Worm (Caenorhabditis elegans) whole organism, L1 larva: ENCODE measurements around the gene smc-5.

Source experiments
- ceh-88 ChIP-seq: fragments of 200-800 bp; sonication (Bioruptor generic); IDR thresholded peaks from 2 replicates; pipeline ENCODE4 v1.3.6; 2022; ENCODE audit warnings: missing genetic modification characterization, missing compliant biosample characterization
- ces-1 ChIP-seq: fragments of 150-350 bp; optimal IDR thresholded peaks from 2 replicates; lab custom pipeline; 2014; ENCODE audit warnings: missing biosample characterization, missing genetic modification reagents, missing genetic modification characterization
- fos-1 ChIP-seq: fragments of 150-350 bp; optimal IDR thresholded peaks from 2 replicates; lab custom pipeline; 2014; ENCODE audit warnings: missing biosample characterization, missing genetic modification characterization
- irx-1 ChIP-seq: sonication (generic microtip); optimal IDR thresholded peaks from 2 replicates; lab custom pipeline; 2016; ENCODE audit warnings: missing genetic modification characterization, missing compliant biosample characterization
- jun-1 ChIP-seq: fragments of 150-350 bp; optimal IDR thresholded peaks from 2 replicates; lab custom pipeline; 2014; ENCODE audit warnings: missing biosample characterization, missing genetic modification reagents, missing genetic modification characterization
- lsy-2 ChIP-seq, 2 experiments: fragments of 150-350 bp; optimal IDR thresholded peaks; 2 replicates each; lab custom pipeline; 2014; ENCODE audit warnings: missing biosample characterization in 2 of 2, missing genetic modification characterization in 2 of 2
- nhr-28 ChIP-seq: fragments of 150-350 bp; optimal IDR thresholded peaks from 2 replicates; lab custom pipeline; 2014; ENCODE audit warnings: missing biosample characterization, missing genetic modification characterization
- nhr-85 ChIP-seq: sonication (generic microtip); peaks from one replicate; lab custom pipeline; 2016; ENCODE audit warnings: missing genetic modification characterization, inconsistent platforms, missing compliant biosample characterization
- rnt-1 ChIP-seq: sonication (generic microtip); optimal IDR thresholded peaks from 2 replicates; lab custom pipeline; 2016; ENCODE audit warnings: mild to moderate bottlenecking, missing genetic modification characterization, moderate library complexity, missing compliant biosample characterization
- sptf-1 ChIP-seq: fragments of 150-350 bp; optimal IDR thresholded peaks from 2 replicates; lab custom pipeline; 2014; ENCODE audit warnings: missing biosample characterization, missing genetic modification characterization
- tbx-2 ChIP-seq: sonication (generic microtip); optimal IDR thresholded peaks from 2 replicates; lab custom pipeline; 2016; ENCODE audit warnings: missing genetic modification characterization, missing compliant biosample characterization
- zag-1 ChIP-seq: fragments of 150-350 bp; optimal IDR thresholded peaks from 2 replicates; lab custom pipeline; 2014; ENCODE audit warnings: missing biosample characterization, missing genetic modification characterization

DNA sequence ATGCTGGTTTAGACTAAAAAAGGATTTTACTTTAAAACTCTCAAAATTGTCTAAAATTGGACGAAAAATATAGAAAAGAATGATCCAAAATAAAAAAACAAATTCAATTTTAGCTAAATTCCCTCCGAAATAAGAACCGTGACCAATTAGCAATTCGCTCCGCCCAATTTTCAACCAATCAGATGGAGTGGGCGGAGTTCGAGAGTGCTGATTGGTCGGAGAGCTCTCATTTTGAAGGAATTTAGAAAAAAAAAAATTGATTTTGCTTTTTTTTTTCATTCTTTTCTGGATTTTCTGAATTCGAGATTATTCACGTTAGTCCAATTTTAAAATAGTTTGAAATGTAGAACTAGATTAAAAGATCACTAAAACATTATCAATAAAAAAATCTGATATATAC is 37.1 kb downstream of the smc-5 start:
- TF ChIP-seq jun-1 (no peak), fos-1 (no peak), lsy-2 (tag; optimal IDR thresholded peaks at IDR 0.05; lab: Kevin White, UChicago) (no peak), tbx-2 (tag; lab: Kevin White, UChicago) (no peak), ces-1 (GFP tag; lab: Kevin White, UChicago) (no peak), rnt-1 (tag; lab: Kevin White, UChicago) (no peak), nhr-85 (no peak), zag-1 (tag; lab: Kevin White, UChicago) (no peak), nhr-28 (tag; lab: Kevin White, UChicago) (no peak), irx-1 (no peak), sptf-1 (tag; lab: Kevin White, UChicago) (no peak), ceh-88 (no peak)
